Fruit fly (Drosophila melanogaster): Measurements from ENCODE around the gene CG3473.

The CG3473 gene

DNA sequence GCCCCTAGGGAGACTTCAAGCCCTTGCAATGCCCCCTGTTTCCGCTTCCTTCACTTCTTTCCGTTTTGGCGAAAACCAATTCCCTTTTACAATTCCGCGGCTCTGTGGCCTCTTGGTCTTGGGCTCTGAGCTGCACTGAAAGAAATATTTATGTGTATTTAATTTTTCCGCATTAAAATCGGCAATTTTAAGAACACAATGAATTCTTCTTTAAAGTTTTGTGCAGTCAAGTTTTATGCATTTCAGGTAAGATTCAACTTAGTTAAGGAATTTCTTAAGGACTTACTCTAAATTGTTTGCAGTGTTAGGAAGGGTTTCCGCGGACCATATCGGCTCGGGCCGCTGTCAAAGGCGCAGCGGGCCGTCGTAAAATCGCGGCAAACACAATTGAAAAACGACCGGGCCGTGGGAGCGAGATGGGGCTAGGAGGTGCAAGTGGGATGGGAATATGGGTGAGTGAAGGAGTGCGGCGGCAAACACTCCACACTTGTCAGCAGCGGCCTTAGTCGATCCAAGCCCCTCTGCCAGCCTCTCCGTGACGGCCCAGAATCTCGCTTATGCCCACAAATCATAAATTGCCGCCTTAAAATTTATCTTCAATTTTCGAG, 11.3 kb downstream of the CG3473 start (continued):
- TF ChIP-seq HmgZ (tag; optimal IDR thresholded peaks at IDR 0.05): peak; percentile 15
- peak; percentile 43 for TF ChIP-seq bcd (GFP tag; optimal IDR thresholded peaks at IDR 0.05)
- peak; percentile 56 for TF ChIP-seq Rx (GFP tag; IDR thresholded peaks at IDR 0.05)
- peak; percentile 87 for TF ChIP-seq dmrt11E (tag; optimal IDR thresholded peaks at IDR 0.05)
- no peak for TF ChIP-seq kay (GFP tag; optimal IDR thresholded peaks at IDR 0.05)
- peak; percentile 42 for TF ChIP-seq ems (GFP tag; optimal IDR thresholded peaks at IDR 0.05)
- TF ChIP-seq tin (GFP tag; optimal IDR thresholded peaks at IDR 0.05): peak; percentile 50
- TF ChIP-seq CG10267 (tag; optimal IDR thresholded peaks at IDR 0.05): peak; percentile 61
- TF ChIP-seq CG12299 (tag; optimal IDR thresholded peaks at IDR 0.05): peak; percentile 45
- peak; percentile 52 to 60 for TF ChIP-seq dpn (GFP tag; optimal IDR thresholded peaks at IDR 0.05)
- peak; percentile 31 for TF ChIP-seq CG15011 (GFP tag; optimal IDR thresholded peaks at IDR 0.05)
- TF ChIP-seq br (optimal IDR thresholded peaks at IDR 0.05): no peak
- TF ChIP-seq CG6272 (GFP tag; IDR thresholded peaks at IDR 0.05): no peak
- no peak for TF ChIP-seq CG5180 (GFP tag; optimal IDR thresholded peaks at IDR 0.05)
- peak; percentile 58 for TF ChIP-seq tio (GFP tag; optimal IDR thresholded peaks at IDR 0.05)
- TF ChIP-seq B-H2 (GFP tag; optimal IDR thresholded peaks at IDR 0.05): no peak
- peak; percentile 22 for TF ChIP-seq sqz (GFP tag; optimal IDR thresholded peaks at IDR 0.05)
- TF ChIP-seq MBD-R2 (GFP tag; IDR thresholded peaks at IDR 0.05): no peak
- TF ChIP-seq Ada2b (GFP tag; IDR thresholded peaks at IDR 0.05): 0 out of 2 replicates have a peak, but pooled peaks have one; percentile 15
- TF ChIP-seq hth (optimal IDR thresholded peaks at IDR 0.05): no peak
- no peak for TF ChIP-seq ap (GFP tag; IDR thresholded peaks at IDR 0.05)
- TF ChIP-seq jing (GFP tag; optimal IDR thresholded peaks at IDR 0.05): peak; percentile 24
- TF ChIP-seq Dip3 (GFP tag; optimal IDR thresholded peaks at IDR 0.05): peak; percentile 25
- no peak; the same call in 2 of the 3 replicates for TF ChIP-seq dysf (GFP tag; IDR thresholded peaks at IDR 0.05)
- TF ChIP-seq CG4424 (GFP tag; optimal IDR thresholded peaks at IDR 0.05): peak; percentile 63
- peak; percentile 43; the same call in 1 of the 3 replicates for TF ChIP-seq Mrtf (GFP tag; IDR thresholded peaks at IDR 0.05)
- peak; percentile 22 for TF ChIP-seq Asciz (GFP tag; optimal IDR thresholded peaks at IDR 0.05)
- TF ChIP-seq CG14667 (GFP tag; IDR thresholded peaks at IDR 0.05): no peak
- no peak for TF ChIP-seq mirr (GFP tag; optimal IDR thresholded peaks at IDR 0.05)
- no peak for TF ChIP-seq Bgb (GFP tag; IDR thresholded peaks at IDR 0.05; ENCODE audit: partially characterized antibody)
- no peak for TF ChIP-seq CG18011 (GFP tag; optimal IDR thresholded peaks at IDR 0.05)
- TF ChIP-seq B-H1 (GFP tag; IDR thresholded peaks at IDR 0.05): no peak; the same call in 2 of the 3 replicates
- TF ChIP-seq dimm (GFP tag; IDR thresholded peaks at IDR 0.05): 0 out of 2 replicates have a peak, but pooled peaks have one; percentile 28
- peak; percentile 39 to 60 for TF ChIP-seq Pdp1 (GFP tag; optimal IDR thresholded peaks at IDR 0.05)
- TF ChIP-seq so (GFP tag; IDR thresholded peaks at IDR 0.05): no peak
- no peak for TF ChIP-seq MESR4 (GFP tag; optimal IDR thresholded peaks at IDR 0.05)
- no peak for TF ChIP-seq CG43689 (GFP tag; IDR thresholded peaks at IDR 0.05)
- TF ChIP-seq slbo (GFP tag; IDR thresholded peaks at IDR 0.05): peak; percentile 38; the same call in 1 of the 2 replicates
- TF ChIP-seq CG7786 (GFP tag; optimal IDR thresholded peaks at IDR 0.05): peak; percentile 55
- TF ChIP-seq CG18262 (tag; optimal IDR thresholded peaks at IDR 0.05): peak; percentile 79
- TF ChIP-seq CG4820 (GFP tag; optimal IDR thresholded peaks at IDR 0.05): peak; percentile 58
- no peak for TF ChIP-seq TFAM (GFP tag; optimal IDR thresholded peaks at IDR 0.05)
- TF ChIP-seq Hmx (GFP tag; optimal IDR thresholded peaks at IDR 0.05): no peak
- peak; percentile 36 for TF ChIP-seq NfI (GFP tag; optimal IDR thresholded peaks at IDR 0.05)
- no peak for TF ChIP-seq otp (GFP tag; IDR thresholded peaks at IDR 0.05)
- no peak for TF ChIP-seq gce (GFP tag; IDR thresholded peaks at IDR 0.05)
- peak; percentile 66 for TF ChIP-seq CG12236 (GFP tag; optimal IDR thresholded peaks at IDR 0.05)
- TF ChIP-seq CG7928 (GFP tag; optimal IDR thresholded peaks at IDR 0.05): no peak
- TF ChIP-seq Eip74EF (GFP tag; optimal IDR thresholded peaks at IDR 0.05): peak in 1 of 2 experiments; percentile 1
- TF ChIP-seq CG6791 (GFP tag; IDR thresholded peaks at IDR 0.05; ENCODE audit: partially characterized antibody): no peak

Measured in whole organism, embryonic.